Fruit fly (Drosophila melanogaster) whole organism, adult: Measurements from ENCODE around the gene CG7069.

Source experiments
- CG11617 ChIP-seq: fragments of 200-800 bp; sonication (Bioruptor generic); optimal IDR thresholded peaks from 2 replicates; lab custom pipeline; 2017; ENCODE audit warnings: mild to moderate bottlenecking, missing biosample characterization, missing genetic modification reagents, missing genetic modification characterization
- CG12768 ChIP-seq: fragments of 200-800 bp; sonication (Bioruptor generic); optimal IDR thresholded peaks from 2 replicates; lab custom pipeline; 2017; ENCODE audit warnings: missing biosample characterization, missing genetic modification characterization, mild to moderate bottlenecking, moderate library complexity, missing genetic modification reagents
- CG14711 ChIP-seq: fragments of 200-800 bp; sonication (Bioruptor generic); optimal IDR thresholded peaks from 2 replicates; lab custom pipeline; 2018; ENCODE audit warnings: missing biosample characterization, mild to moderate bottlenecking, missing genetic modification characterization, moderate library complexity
- CG1620 ChIP-seq: fragments of 200-800 bp; sonication (Bioruptor generic); optimal IDR thresholded peaks from 2 replicates; lab custom pipeline; 2016; ENCODE audit warnings: missing biosample characterization, missing genetic modification characterization
- CG33017 ChIP-seq: fragments of 200-800 bp; sonication (Bioruptor generic); optimal IDR thresholded peaks from 2 replicates; lab custom pipeline; 2018; ENCODE audit warnings: missing biosample characterization, mild to moderate bottlenecking, missing genetic modification characterization, moderate library complexity
- CG5204 ChIP-seq: fragments of 200-800 bp; sonication (Bioruptor generic); optimal IDR thresholded peaks from 2 replicates; lab custom pipeline; 2016; ENCODE audit warnings: missing biosample characterization, missing genetic modification characterization
- CG7045 ChIP-seq: fragments of 200-800 bp; sonication (Bioruptor generic); optimal IDR thresholded peaks from 2 replicates; lab custom pipeline; 2017; ENCODE audit warnings: missing biosample characterization, mild to moderate bottlenecking, missing genetic modification characterization
- CG7101 ChIP-seq: fragments of 200-800 bp; sonication (Bioruptor generic); optimal IDR thresholded peaks from 2 replicates; lab custom pipeline; 2018; ENCODE audit warnings: missing biosample characterization, mild to moderate bottlenecking, missing genetic modification characterization, moderate library complexity
- Clk ChIP-seq: fragments of 200-800 bp; sonication (Bioruptor generic); optimal IDR thresholded peaks from 2 replicates; lab custom pipeline; 2017; ENCODE audit warnings: missing biosample characterization, missing genetic modification characterization
- Crg-1 ChIP-seq: fragments of 200-800 bp; sonication (Bioruptor generic); optimal IDR thresholded peaks from 2 replicates; lab custom pipeline; 2016; ENCODE audit warnings: missing biosample characterization, missing genetic modification characterization
- Hr96 ChIP-seq: fragments of 200-800 bp; sonication (Bioruptor generic); optimal IDR thresholded peaks from 2 replicates; lab custom pipeline; 2016; ENCODE audit warnings: missing biosample characterization, missing genetic modification characterization
- Mnt ChIP-seq: fragments of 200-800 bp; sonication (Bioruptor generic); optimal IDR thresholded peaks from 2 replicates; lab custom pipeline; 2016; ENCODE audit warnings: missing biosample characterization, mild to moderate bottlenecking, missing genetic modification characterization
- bab1 ChIP-seq: fragments of 200-800 bp; sonication (Bioruptor generic); optimal IDR thresholded peaks from 3 replicates; lab custom pipeline; 2019; ENCODE audit warnings: missing biosample characterization, mild to moderate bottlenecking, missing genetic modification characterization, moderate library complexity
- cic ChIP-seq: fragments of 200-800 bp; sonication (Bioruptor generic); optimal IDR thresholded peaks from 2 replicates; lab custom pipeline; 2017; ENCODE audit warnings: missing biosample characterization, mild to moderate bottlenecking, missing genetic modification characterization, moderate library complexity
- cnc ChIP-seq, 2 experiments: fragments of >200 bp; optimal IDR thresholded peaks; 2 replicates each; lab custom pipeline; 2017
- kay ChIP-seq: fragments of 200-800 bp; sonication (Bioruptor generic); peaks from one replicate; lab custom pipeline; 2016; ENCODE audit warnings: missing biosample characterization, missing genetic modification characterization, borderline replicate concordance
- ovo ChIP-seq: fragments of 200-800 bp; sonication (Bioruptor generic); optimal IDR thresholded peaks from 2 replicates; lab custom pipeline; 2016; ENCODE audit warnings: missing biosample characterization, missing genetic modification characterization
- pad ChIP-seq: fragments of 200-800 bp; sonication (Bioruptor generic); optimal IDR thresholded peaks from 3 replicates; lab custom pipeline; 2017; ENCODE audit warnings: missing biosample characterization, missing genetic modification characterization, mild to moderate bottlenecking, moderate library complexity, missing genetic modification reagents
- tj ChIP-seq: fragments of 200-800 bp; sonication (Bioruptor generic); optimal IDR thresholded peaks from 3 replicates; lab custom pipeline; 2017; ENCODE audit warnings: missing biosample characterization, mild to moderate bottlenecking, missing genetic modification characterization, moderate library complexity
- toe ChIP-seq: fragments of 200-800 bp; sonication (Bioruptor generic); optimal IDR thresholded peaks from 2 replicates; lab custom pipeline; 2016; ENCODE audit warnings: missing biosample characterization, missing genetic modification characterization

CG7069 gene

DNA sequence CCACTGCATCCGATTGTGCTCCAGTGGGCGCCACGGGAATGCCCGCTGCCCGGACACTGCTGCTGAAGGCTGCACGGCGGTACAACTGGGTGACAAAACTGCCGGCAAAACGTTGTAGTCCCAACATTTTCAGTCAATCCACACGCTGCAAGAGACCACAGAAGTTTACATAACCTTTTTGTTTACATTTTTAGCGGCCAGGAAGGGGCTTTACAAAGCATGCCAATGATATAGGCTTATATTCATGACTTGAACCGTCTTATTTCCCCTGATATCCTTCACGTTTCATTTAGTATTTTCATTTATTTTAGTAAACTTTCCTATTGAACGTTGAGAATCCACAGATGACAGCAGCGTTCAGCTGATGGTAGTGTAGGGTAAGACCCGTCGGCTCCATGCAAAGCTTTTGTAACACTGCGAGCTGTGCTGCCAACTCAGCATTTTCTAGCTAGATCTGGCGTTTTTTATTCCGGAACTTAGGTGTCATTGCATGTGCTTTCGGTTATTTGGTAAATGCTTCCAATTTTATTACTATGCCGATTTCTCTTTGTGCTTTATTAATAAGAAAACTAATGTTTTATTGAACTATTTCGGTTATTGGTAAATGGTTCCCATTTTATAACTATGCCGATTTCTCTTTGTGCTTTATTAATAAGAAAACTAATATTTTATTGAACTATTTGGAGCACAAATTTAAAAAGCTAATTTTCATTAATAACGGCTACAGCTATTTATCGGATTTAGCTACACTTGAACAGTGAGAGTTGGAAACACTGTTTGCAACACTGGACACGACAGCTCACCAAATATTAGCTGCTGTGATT lies 38.1 kb downstream of the CG7069 start, which contains the start of the genes CG13850 and lqfR:
TSS of gene CG13850 (minus strand) at position 379 of the 824 bp plus-strand sequence.
TSS of gene lqfR (plus strand) at position 765 of the 824 bp plus-strand sequence.
- peak; percentile 89 for TF ChIP-seq Crg-1 (GFP tag; lab: Kevin White, UChicago)
- TF ChIP-seq CG33017: peak; percentile 61
- TF ChIP-seq cnc (optimal IDR thresholded peaks at IDR 0.05; lab: Kevin White, UChicago): no peak
- peak; percentile 87 for TF ChIP-seq pad (GFP tag; lab: Kevin White, UChicago)
- TF ChIP-seq kay (GFP tag; lab: Kevin White, UChicago): peak; percentile 95
- peak; percentile 88 for TF ChIP-seq CG1620 (GFP tag; lab: Kevin White, UChicago)
- peak; percentile 57 for TF ChIP-seq tj (GFP tag; lab: Kevin White, UChicago)
- peak; percentile 65 for TF ChIP-seq CG14711
- TF ChIP-seq CG11617 (GFP tag; lab: Kevin White, UChicago): peak; percentile 84
- peak; percentile 81 for TF ChIP-seq CG7101 (tag; lab: Kevin White, UChicago)
- peak; percentile 84 for TF ChIP-seq Hr96 (GFP tag; lab: Kevin White, UChicago)
- TF ChIP-seq cic: peak; percentile 49
- peak; percentile 88 for TF ChIP-seq CG12768 (GFP tag; lab: Kevin White, UChicago)
- TF ChIP-seq CG5204 (GFP tag; lab: Kevin White, UChicago): peak; percentile 85
- peak; percentile 77 for TF ChIP-seq Mnt (GFP tag; lab: Kevin White, UChicago)
- peak; percentile 69 for TF ChIP-seq CG7045 (GFP tag; lab: Kevin White, UChicago)
- peak; percentile 25 for TF ChIP-seq bab1 (GFP tag; lab: Kevin White, UChicago)
- peak; percentile 73 for TF ChIP-seq Clk (GFP tag; lab: Kevin White, UChicago)
- peak; percentile 80 for TF ChIP-seq ovo (GFP tag; lab: Kevin White, UChicago)
- peak; percentile 92 for TF ChIP-seq toe (GFP tag; lab: Kevin White, UChicago)

- peak; percentile 7 for TF ChIP-seq CG12768 (GFP tag; lab: Kevin White, UChicago)
- TF ChIP-seq ovo (GFP tag; lab: Kevin White, UChicago): no peak
- TF ChIP-seq Crg-1 (GFP tag; lab: Kevin White, UChicago): no peak
- no peak for TF ChIP-seq CG5204 (GFP tag; lab: Kevin White, UChicago)
- no peak for TF ChIP-seq Clk (GFP tag; lab: Kevin White, UChicago)
- TF ChIP-seq Mnt (GFP tag; lab: Kevin White, UChicago): peak; percentile 20
- TF ChIP-seq tj (GFP tag; lab: Kevin White, UChicago): no peak
- no peak for TF ChIP-seq bab1 (GFP tag; lab: Kevin White, UChicago)
- no peak for TF ChIP-seq cnc (optimal IDR thresholded peaks at IDR 0.05; lab: Kevin White, UChicago)
- TF ChIP-seq CG14711: no peak
- peak; percentile 12 for TF ChIP-seq Hr96 (GFP tag; lab: Kevin White, UChicago)
- TF ChIP-seq CG33017: no peak
- no peak for TF ChIP-seq CG11617 (GFP tag; lab: Kevin White, UChicago)
- TF ChIP-seq CG7045 (GFP tag; lab: Kevin White, UChicago): no peak
- TF ChIP-seq CG1620 (GFP tag; lab: Kevin White, UChicago): no peak
- peak; percentile 14 for TF ChIP-seq kay (GFP tag; lab: Kevin White, UChicago)
- TF ChIP-seq pad (GFP tag; lab: Kevin White, UChicago): no peak
- TF ChIP-seq cic: peak; percentile 55
- no peak for TF ChIP-seq toe (GFP tag; lab: Kevin White, UChicago)
- no peak for TF ChIP-seq CG7101 (tag; lab: Kevin White, UChicago)
Measured at dm6 chr3R:22411879-22412587, 39.4 kb downstream of the CG7069 start.

DNA sequence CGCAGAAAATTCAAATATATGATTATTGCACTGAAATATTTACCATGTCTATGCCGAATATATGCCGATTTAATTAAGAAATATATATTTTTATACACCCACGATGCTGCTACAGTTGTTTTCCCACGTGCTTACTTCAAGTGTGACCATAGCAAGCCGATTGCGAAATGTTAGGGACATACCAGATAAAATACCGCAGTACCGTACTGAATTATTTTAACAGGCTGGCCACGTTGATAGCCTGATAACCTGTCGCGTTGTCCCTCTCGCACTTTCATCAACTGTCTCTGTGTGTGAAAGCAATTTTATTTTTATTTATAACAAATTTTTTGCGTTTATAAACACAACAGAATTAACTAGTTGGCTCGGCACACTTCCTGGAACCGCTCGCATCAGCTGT lies 48.3 kb downstream of the CG7069 start, which contains the start of the genes Nop56 and mats:
TSS of gene Nop56 (minus strand) at position 158 of the 400 bp plus-strand sequence.
TSS of gene mats (plus strand) at position 251 of the 400 bp plus-strand sequence.
- TF ChIP-seq Mnt (GFP tag; lab: Kevin White, UChicago): peak; percentile 100
- TF ChIP-seq cic: peak; percentile 27
- no peak for TF ChIP-seq cnc (optimal IDR thresholded peaks at IDR 0.05; lab: Kevin White, UChicago)
- TF ChIP-seq Hr96 (GFP tag; lab: Kevin White, UChicago): no peak
- TF ChIP-seq CG11617 (GFP tag; lab: Kevin White, UChicago): peak; percentile 6
- TF ChIP-seq Crg-1 (GFP tag; lab: Kevin White, UChicago): no peak
- peak; percentile 88 for TF ChIP-seq kay (GFP tag; lab: Kevin White, UChicago)
- TF ChIP-seq CG7045 (GFP tag; lab: Kevin White, UChicago): no peak
- TF ChIP-seq CG12768 (GFP tag; lab: Kevin White, UChicago): no peak
- TF ChIP-seq CG33017: no peak
- TF ChIP-seq CG5204 (GFP tag; lab: Kevin White, UChicago): no peak
- TF ChIP-seq Clk (GFP tag; lab: Kevin White, UChicago): no peak
- TF ChIP-seq toe (GFP tag; lab: Kevin White, UChicago): no peak
- peak; percentile 27 for TF ChIP-seq pad (GFP tag; lab: Kevin White, UChicago)
- TF ChIP-seq bab1 (GFP tag; lab: Kevin White, UChicago): peak; percentile 67
- TF ChIP-seq tj (GFP tag; lab: Kevin White, UChicago): no peak
- no peak for TF ChIP-seq ovo (GFP tag; lab: Kevin White, UChicago)
- peak; percentile 19 for TF ChIP-seq CG14711
- no peak for TF ChIP-seq CG1620 (GFP tag; lab: Kevin White, UChicago)
- peak; percentile 45 for TF ChIP-seq CG7101 (tag; lab: Kevin White, UChicago)

- TF ChIP-seq kay (GFP tag; lab: Kevin White, UChicago): no peak
- no peak for TF ChIP-seq CG12768 (GFP tag; lab: Kevin White, UChicago)
- peak; percentile 2 for TF ChIP-seq pad (GFP tag; lab: Kevin White, UChicago)
- TF ChIP-seq Crg-1 (GFP tag; lab: Kevin White, UChicago): no peak
- peak; percentile 69 for TF ChIP-seq CG7101 (tag; lab: Kevin White, UChicago)
- peak; percentile 90 for TF ChIP-seq bab1 (GFP tag; lab: Kevin White, UChicago)
- peak; percentile 23 for TF ChIP-seq Hr96 (GFP tag; lab: Kevin White, UChicago)
- TF ChIP-seq CG7045 (GFP tag; lab: Kevin White, UChicago): peak; percentile 6
- peak; percentile 54 for TF ChIP-seq CG33017
- TF ChIP-seq CG14711: peak; percentile 56
Measured at dm6 chr3R:22421618-22422017, 49.0 kb downstream of the CG7069 start.
